Worm (Caenorhabditis elegans) whole organism, L1 larva: ENCODE data around the gene gur-5.

ENCODE experiments used
- aly-2 ChIP-seq: fragments of 150-350 bp; optimal IDR thresholded peaks from 2 replicates; lab custom pipeline; 2014; ENCODE audit warnings: missing biosample characterization, missing genetic modification characterization
- ceh-82 ChIP-seq, 3 experiments: fragments of 150-350 bp in 1 of 3; sonication (generic microtip) in 2 of 3; optimal IDR thresholded peaks; 2 replicates each; lab custom pipeline; 2014 to 2017; ENCODE audit warnings: missing biosample characterization in 3 of 3, missing genetic modification characterization in 3 of 3
- fkh-4 ChIP-seq: sonication (generic microtip); optimal IDR thresholded peaks from 2 replicates; lab custom pipeline; 2016; ENCODE audit warnings: missing compliant biosample characterization, missing genetic modification characterization, borderline replicate concordance
- fos-1 ChIP-seq: fragments of 150-350 bp; optimal IDR thresholded peaks from 2 replicates; lab custom pipeline; 2014; ENCODE audit warnings: missing biosample characterization, missing genetic modification characterization
- jun-1 ChIP-seq: fragments of 150-350 bp; optimal IDR thresholded peaks from 2 replicates; lab custom pipeline; 2014; ENCODE audit warnings: missing biosample characterization, missing genetic modification reagents, missing genetic modification characterization
- lin-15B ChIP-seq: fragments of 150-350 bp; sonication (generic microtip); optimal IDR thresholded peaks from 3 replicates; lab custom pipeline; 2014; ENCODE audit warnings: missing biosample characterization, missing genetic modification characterization
- lin-35 ChIP-seq, 2 experiments: fragments of 150-350 bp; optimal IDR thresholded peaks; 2 replicates each; lab custom pipeline; 2014; ENCODE audit warnings: missing biosample characterization in 2 of 2, missing genetic modification characterization in 2 of 2, missing genetic modification reagents in 2 of 2
- mab-9 ChIP-seq: fragments of 200-800 bp; sonication (Bioruptor generic); IDR thresholded peaks from 2 replicates; pipeline ENCODE4 v1.3.6; 2022; ENCODE audit warnings: missing genetic modification reagents, missing genetic modification characterization, missing compliant biosample characterization
- nhr-237 ChIP-seq: fragments of 150-350 bp; optimal IDR thresholded peaks from 2 replicates; lab custom pipeline; 2014; ENCODE audit warnings: missing biosample characterization, missing genetic modification characterization
- nhr-90 ChIP-seq: sonication (generic microtip); optimal IDR thresholded peaks from 2 replicates; lab custom pipeline; 2016; ENCODE audit warnings: mild to moderate bottlenecking, missing genetic modification characterization, missing compliant biosample characterization; ENCODE audit not compliant: poor library complexity
- snpc-4 ChIP-seq: fragments of 150-350 bp; optimal IDR thresholded peaks from 2 replicates; lab custom pipeline; 2014; ENCODE audit warnings: missing biosample characterization, missing genetic modification characterization
- sox-4 ChIP-seq: sonication (generic microtip); optimal IDR thresholded peaks from 2 replicates; lab custom pipeline; 2016; ENCODE audit warnings: missing genetic modification characterization, missing compliant biosample characterization

DNA sequence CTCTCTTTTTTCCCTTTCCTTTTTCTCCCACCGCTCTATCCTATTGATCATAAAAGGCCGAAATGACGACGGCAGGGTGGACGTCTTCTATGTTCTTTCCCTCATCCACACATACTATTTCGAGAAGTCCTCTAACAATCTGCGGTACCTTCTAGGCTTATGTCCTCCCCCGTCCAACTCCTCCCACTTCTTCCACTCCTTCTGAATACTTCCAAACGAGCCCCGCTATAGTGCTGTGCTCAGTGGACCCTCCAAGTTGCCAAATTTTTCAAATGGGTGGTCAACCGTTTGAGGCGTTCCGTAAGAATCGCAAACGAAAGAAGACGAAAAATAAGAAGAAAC, 50.9 kb downstream of the gur-5 start:
- TF ChIP-seq lin-35 (GFP tag; optimal IDR thresholded peaks at IDR 0.05; lab: Kevin White, UChicago) (peak in 1 of 2 experiments; percentile 28), nhr-90 (tag; lab: Kevin White, UChicago) (no peak), ceh-82 (tag; optimal IDR thresholded peaks at IDR 0.05; lab: Kevin White, UChicago) (peak; percentile 1 to 75 (median 60)), fos-1 (tag; lab: Kevin White, UChicago) (peak; percentile 6), jun-1 (tag; lab: Kevin White, UChicago) (no peak), snpc-4 (tag; lab: Kevin White, UChicago) (no peak), aly-2 (tag; lab: Kevin White, UChicago) (no peak), lin-15B (tag; lab: Kevin White, UChicago) (no peak), nhr-237 (tag; lab: Kevin White, UChicago) (no peak), mab-9 (GFP tag; lab: Robert Waterston, UW) (peak; percentile 49; the same call in 1 of the 2 replicates), sox-4 (no peak), fkh-4 (tag; lab: Kevin White, UChicago) (no peak)
